Fruit fly (Drosophila melanogaster): ENCODE data around the gene CG31145.
A peak's percentile ranks its signal among the peaks of the same experiment; 100 is the strongest.

Gene CG31145

dm6 chr3R:23702461-23702860, 33.0 kb upstream of the CG31145 start, which contains the start of gene Qsox4:
TSS of gene Qsox4 (plus strand) at chr3R:23702761.
- TF ChIP-seq CG1621 (tag; optimal IDR thresholded peaks at IDR 0.05) = no peak

dm6 chr3R:23700304-23700767, 30.9 kb upstream of the CG31145 start, which contains the start of the genes CG31468 and Gba1a:
TSS of gene CG31468 (minus strand) at chr3R:23700354.
TSS of gene Gba1a (plus strand) at chr3R:23700621.
- TF ChIP-seq vri (GFP tag; optimal IDR thresholded peaks at IDR 0.05) (peak; percentile 82), CG31627 (GFP tag; optimal IDR thresholded peaks at IDR 0.05) (no peak)

- TF ChIP-seq CG6276 (GFP tag; optimal IDR thresholded peaks at IDR 0.05) (no peak), dsx (GFP tag; optimal IDR thresholded peaks at IDR 0.05; ENCODE audit: poor library complexity, severe bottlenecking) (no peak), svp (GFP tag) (no peak), CG15336 (GFP tag; IDR thresholded peaks at IDR 0.05) (no peak), salr (GFP tag; optimal IDR thresholded peaks at IDR 0.05) (no peak), Sox14 (GFP tag; optimal IDR thresholded peaks at IDR 0.05) (no peak), Eip75B (GFP tag; optimal IDR thresholded peaks at IDR 0.05) (no peak), Blimp-1 (GFP tag; optimal IDR thresholded peaks at IDR 0.05) (no peak), OdsH (GFP tag; optimal IDR thresholded peaks at IDR 0.05) (no peak), CG7368 (GFP tag; optimal IDR thresholded peaks at IDR 0.05) (no peak), Eip78C (GFP tag) (no peak), Ets21C (GFP tag; optimal IDR thresholded peaks at IDR 0.05) (no peak)
Observed at dm6 chr3R:23698835-23699234, 29.4 kb upstream of the CG31145 start, which contains the start of gene prt. TSS of gene prt (minus strand) at chr3R:23699027.

dm6 chr3R:23696145-23696544, 26.7 kb upstream of the CG31145 start, which contains the start of gene CG10252:
TSS of gene CG10252 (minus strand) at chr3R:23696245.
- TF ChIP-seq cyc (GFP tag; optimal IDR thresholded peaks at IDR 0.05) (no peak), svp (GFP tag) (no peak), Sox102F (GFP tag; optimal IDR thresholded peaks at IDR 0.05) (no peak), CG16779 (tag; optimal IDR thresholded peaks at IDR 0.05) (no peak), spab (GFP tag; optimal IDR thresholded peaks at IDR 0.05) (no peak), CG6854 (GFP tag; optimal IDR thresholded peaks at IDR 0.05) (no peak), CG3032 (tag; optimal IDR thresholded peaks at IDR 0.05) (no peak), CG6276 (GFP tag; optimal IDR thresholded peaks at IDR 0.05) (no peak), vri (GFP tag; optimal IDR thresholded peaks at IDR 0.05) (no peak), CG7368 (GFP tag; optimal IDR thresholded peaks at IDR 0.05) (no peak)

dm6 chr3R:23694579-23695033, 25.1 kb upstream of the CG31145 start, which contains the start of gene CG10254:
TSS of gene CG10254 (minus strand) at chr3R:23694983.
- no peak for TF ChIP-seq cyc (GFP tag; optimal IDR thresholded peaks at IDR 0.05)
- TF ChIP-seq dac (GFP tag; optimal IDR thresholded peaks at IDR 0.05) = no peak
- no peak for TF ChIP-seq esn (GFP tag; optimal IDR thresholded peaks at IDR 0.05)
- TF ChIP-seq CG8119 (GFP tag; IDR thresholded peaks at IDR 0.05) = no peak
- TF ChIP-seq Hr4 (GFP tag; optimal IDR thresholded peaks at IDR 0.05) = no peak
- TF ChIP-seq salr (GFP tag; optimal IDR thresholded peaks at IDR 0.05) = no peak
- no peak for TF ChIP-seq CG34406 (GFP tag; optimal IDR thresholded peaks at IDR 0.05)
- TF ChIP-seq CG6854 (GFP tag; optimal IDR thresholded peaks at IDR 0.05) = no peak
- no peak for TF ChIP-seq CG15336 (GFP tag; IDR thresholded peaks at IDR 0.05)
- no peak for TF ChIP-seq achi (GFP tag; optimal IDR thresholded peaks at IDR 0.05)

dm6 chr3R:23686924-23687323, 17.5 kb upstream of the CG31145 start:
- TF ChIP-seq svp (GFP tag) (peak; percentile 88), vri (GFP tag; optimal IDR thresholded peaks at IDR 0.05) (no peak)

- TF ChIP-seq vri (GFP tag; optimal IDR thresholded peaks at IDR 0.05) (no peak), CG3919 (GFP tag; optimal IDR thresholded peaks at IDR 0.05) (no peak), CG11294 (GFP tag; IDR thresholded peaks at IDR 0.05) (no peak), Smox (GFP tag; optimal IDR thresholded peaks at IDR 0.05) (no peak), svp (GFP tag) (peak; percentile 90)
Observed at dm6 chr3R:23685955-23686354, 16.5 kb upstream of the CG31145 start, which contains the start of gene SPE. TSS of gene SPE (plus strand) at chr3R:23686255.

All from whole organism, prepupa.